Fruit fly (Drosophila melanogaster) whole organism, embryonic: Measurements from ENCODE around the gene CG31637.
A peak's percentile ranks its signal among the peaks of the same experiment; 100 is the strongest.

ENCODE experiments used
- CG10209 ChIP-seq: fragments of 200-800 bp; sonication (Bioruptor generic); optimal IDR thresholded peaks from 3 replicates; lab custom pipeline; 2017; ENCODE audit warnings: missing biosample characterization, mild to moderate bottlenecking, missing genetic modification characterization, missing genetic modification reagents
- CG10431 ChIP-seq: fragments of 200-800 bp; sonication (Bioruptor generic); optimal IDR thresholded peaks from 3 replicates; lab custom pipeline; 2018; ENCODE audit warnings: missing biosample characterization, mild to moderate bottlenecking, missing genetic modification characterization
- CG10565 ChIP-seq: fragments of 200-800 bp; sonication (Bioruptor generic); optimal IDR thresholded peaks from 3 replicates; lab custom pipeline; 2016; ENCODE audit warnings: missing biosample characterization, mild to moderate bottlenecking, missing genetic modification characterization
- CG11456 ChIP-seq: fragments of 200-800 bp; sonication (Bioruptor generic); IDR thresholded peaks from 3 replicates; pipeline ENCODE4 v1.3.6; 2022; ENCODE audit warnings: missing biosample characterization, missing genetic modification characterization
- CG11696 ChIP-seq: fragments of 200-800 bp; sonication (Bioruptor generic); IDR thresholded peaks from 2 replicates; pipeline ENCODE4 v1.3.6; 2022; ENCODE audit warnings: missing biosample characterization, missing genetic modification characterization
- CG12071 ChIP-seq: fragments of 200-800 bp; sonication (Bioruptor generic); optimal IDR thresholded peaks from 3 replicates; lab custom pipeline; 2018; ENCODE audit warnings: missing biosample characterization, mild to moderate bottlenecking, missing genetic modification characterization
- CG12299 ChIP-seq: fragments of 200-800 bp; sonication (Bioruptor generic); optimal IDR thresholded peaks from 2 replicates; lab custom pipeline; 2018; ENCODE audit warnings: missing biosample characterization, mild to moderate bottlenecking, missing genetic modification characterization
- CG15514 ChIP-seq: fragments of 200-800 bp; sonication (Bioruptor generic); optimal IDR thresholded peaks from 3 replicates; lab custom pipeline; 2017; ENCODE audit warnings: missing biosample characterization, missing genetic modification characterization, mild to moderate bottlenecking, moderate library complexity, missing genetic modification reagents
- CG1603 ChIP-seq: fragments of 200-800 bp; sonication (Bioruptor generic); optimal IDR thresholded peaks from 2 replicates; lab custom pipeline; 2019; ENCODE audit warnings: missing biosample characterization, mild to moderate bottlenecking, missing genetic modification characterization, moderate library complexity
- CG16815 ChIP-seq: fragments of 200-800 bp; sonication (Bioruptor generic); optimal IDR thresholded peaks from 3 replicates; lab custom pipeline; 2017; ENCODE audit warnings: missing biosample characterization, mild to moderate bottlenecking, missing genetic modification characterization
- CG17385 ChIP-seq: fragments of 200-800 bp; sonication (Bioruptor generic); optimal IDR thresholded peaks from 3 replicates; lab custom pipeline; 2018; ENCODE audit warnings: missing biosample characterization, mild to moderate bottlenecking, missing genetic modification characterization
- CG18262 ChIP-seq: fragments of 200-800 bp; optimal IDR thresholded peaks from 3 replicates; lab custom pipeline; 2019; ENCODE audit warnings: missing biosample characterization, mild to moderate bottlenecking, missing genetic modification characterization, moderate library complexity
- CG30403 ChIP-seq: fragments of 200-800 bp; sonication (Bioruptor generic); optimal IDR thresholded peaks from 3 replicates; lab custom pipeline; 2016; ENCODE audit warnings: missing biosample characterization, missing genetic modification characterization
- CG31365 ChIP-seq: fragments of 200-800 bp; sonication (Bioruptor generic); optimal IDR thresholded peaks from 2 replicates; lab custom pipeline; 2018; ENCODE audit warnings: missing biosample characterization, mild to moderate bottlenecking, missing genetic modification characterization
- CG5180 ChIP-seq: fragments of 200-800 bp; sonication (Bioruptor generic); optimal IDR thresholded peaks from 3 replicates; lab custom pipeline; 2017; ENCODE audit warnings: missing biosample characterization, missing genetic modification characterization, mild to moderate bottlenecking, moderate library complexity, missing genetic modification reagents
- CG5245 ChIP-seq: fragments of 200-800 bp; sonication (Bioruptor generic); optimal IDR thresholded peaks from 3 replicates; lab custom pipeline; 2016; ENCODE audit warnings: missing biosample characterization, missing genetic modification characterization
- CG8388 ChIP-seq: fragments of 200-800 bp; sonication (Bioruptor generic); optimal IDR thresholded peaks from 2 replicates; lab custom pipeline; 2019; ENCODE audit warnings: missing biosample characterization, mild to moderate bottlenecking, missing genetic modification characterization, moderate library complexity
- CG9932 ChIP-seq: fragments of 200-800 bp; sonication (Bioruptor generic); IDR thresholded peaks from 2 replicates; pipeline ENCODE4 v1.3.6; 2022; ENCODE audit warnings: missing biosample characterization, missing genetic modification characterization
- CHES-1-like ChIP-seq: fragments of 200-800 bp; sonication (Bioruptor generic); optimal IDR thresholded peaks from 2 replicates; lab custom pipeline; 2016; ENCODE audit warnings: missing biosample characterization, missing genetic modification characterization
- D19B ChIP-seq: fragments of 200-800 bp; sonication (Bioruptor generic); optimal IDR thresholded peaks from 2 replicates; lab custom pipeline; 2017; ENCODE audit warnings: missing biosample characterization, mild to moderate bottlenecking, missing genetic modification characterization
- Deaf1 ChIP-seq: fragments of 200-800 bp; optimal IDR thresholded peaks from 3 replicates; lab custom pipeline; 2019; ENCODE audit warnings: missing biosample characterization, mild to moderate bottlenecking, missing genetic modification characterization, moderate library complexity
- Doc2 ChIP-seq: fragments of 200-800 bp; sonication (Bioruptor generic); IDR thresholded peaks from 2 replicates; pipeline ENCODE4 v1.3.6; 2022; ENCODE audit warnings: missing biosample characterization, missing genetic modification characterization
- Fer1 ChIP-seq: fragments of 200-800 bp; sonication (Bioruptor generic); optimal IDR thresholded peaks from 2 replicates; lab custom pipeline; 2017; ENCODE audit warnings: missing biosample characterization, mild to moderate bottlenecking, missing genetic modification characterization
- Gug ChIP-seq: fragments of 200-800 bp; sonication (Bioruptor generic); IDR thresholded peaks from 4 replicates; pipeline ENCODE4 v1.3.6; 2022; ENCODE audit warnings: missing biosample characterization, missing genetic modification characterization
- Hmr ChIP-seq: fragments of 200-800 bp; sonication (Bioruptor generic); optimal IDR thresholded peaks from 3 replicates; lab custom pipeline; 2017; ENCODE audit warnings: mild to moderate bottlenecking, missing biosample characterization, missing genetic modification reagents, missing genetic modification characterization
- Hr78 ChIP-seq, 2 experiments: fragments of 200-800 bp in 1 of 2; fragments of >200 bp in 1 of 2; sonication (Bioruptor generic) in 1 of 2; optimal IDR thresholded peaks; 2 replicates each; lab custom pipeline; 2017 to 2019; ENCODE audit warnings: missing biosample characterization in 2 of 2, missing genetic modification characterization in 2 of 2, mild to moderate bottlenecking in 1 of 2, moderate library complexity in 1 of 2
- MESR4 ChIP-seq: fragments of 200-800 bp; sonication (Bioruptor generic); optimal IDR thresholded peaks from 2 replicates; lab custom pipeline; 2018; ENCODE audit warnings: missing biosample characterization, mild to moderate bottlenecking, missing genetic modification characterization, moderate library complexity
- NfI ChIP-seq: fragments of 200-800 bp; sonication (Bioruptor generic); optimal IDR thresholded peaks from 3 replicates; lab custom pipeline; 2018; ENCODE audit warnings: missing biosample characterization, mild to moderate bottlenecking, missing genetic modification characterization, moderate library complexity
- Rfx ChIP-seq: fragments of 200-800 bp; sonication (Bioruptor generic); IDR thresholded peaks from 2 replicates; pipeline ENCODE4 v1.3.6; 2022; ENCODE audit warnings: missing biosample characterization, missing genetic modification characterization
- Ssrp ChIP-seq: fragments of 200-800 bp; sonication (Bioruptor generic); optimal IDR thresholded peaks from 2 replicates; lab custom pipeline; 2018; ENCODE audit warnings: missing biosample characterization, mild to moderate bottlenecking, missing genetic modification characterization, moderate library complexity
- Taf1 ChIP-seq: fragments of 200-800 bp; sonication (Bioruptor generic); IDR thresholded peaks from 2 replicates; pipeline ENCODE4 v1.3.6; 2022; ENCODE audit warnings: missing biosample characterization, missing genetic modification characterization
- YL-1 ChIP-seq: fragments of 200-800 bp; sonication (Bioruptor generic); optimal IDR thresholded peaks from 3 replicates; lab custom pipeline; 2017; ENCODE audit warnings: missing biosample characterization, mild to moderate bottlenecking, missing genetic modification characterization
- ash1 ChIP-seq: fragments of 200-800 bp; sonication (Bioruptor generic); optimal IDR thresholded peaks from 2 replicates; lab custom pipeline; 2018; ENCODE audit warnings: missing biosample characterization, mild to moderate bottlenecking, missing genetic modification characterization
- bbx ChIP-seq: fragments of 200-800 bp; sonication (Bioruptor generic); IDR thresholded peaks from 2 replicates; pipeline ENCODE4 v1.3.6; 2022; ENCODE audit warnings: missing biosample characterization, missing genetic modification characterization; ENCODE audit not compliant: partially characterized antibody
- cato ChIP-seq: fragments of 200-800 bp; sonication (Bioruptor generic); optimal IDR thresholded peaks from 2 replicates; lab custom pipeline; 2016; ENCODE audit warnings: missing biosample characterization, missing genetic modification characterization, borderline replicate concordance
- chinmo ChIP-seq: fragments of 200-800 bp; sonication (Bioruptor generic); IDR thresholded peaks from 4 replicates; pipeline ENCODE4 v1.3.6; 2022; ENCODE audit warnings: missing biosample characterization, missing genetic modification characterization; ENCODE audit not compliant: partially characterized antibody
- dmrt99B ChIP-seq: fragments of 200-800 bp; sonication (Bioruptor generic); optimal IDR thresholded peaks from 2 replicates; lab custom pipeline; 2018; ENCODE audit warnings: missing biosample characterization, mild to moderate bottlenecking, missing genetic modification characterization, moderate library complexity
- eve ChIP-seq, 2 experiments: fragments of >200 bp; optimal IDR thresholded peaks; 2 replicates each; lab custom pipeline; 2017; ENCODE audit warnings: missing biosample characterization in 2 of 2, missing genetic modification characterization in 2 of 2
- fu2 ChIP-seq: fragments of 200-800 bp; sonication (Bioruptor generic); optimal IDR thresholded peaks from 2 replicates; lab custom pipeline; 2016; ENCODE audit warnings: missing biosample characterization, missing genetic modification characterization
- gem ChIP-seq: fragments of 200-800 bp; sonication (Bioruptor generic); optimal IDR thresholded peaks from 2 replicates; lab custom pipeline; 2019; ENCODE audit warnings: missing biosample characterization, mild to moderate bottlenecking, missing genetic modification characterization, moderate library complexity
- insv ChIP-seq, 2 experiments: fragments of 200-800 bp; sonication (Bioruptor generic); optimal IDR thresholded peaks; 3 replicates each; lab custom pipeline; 2016 to 2018; ENCODE audit warnings: missing biosample characterization in 2 of 2, missing genetic modification characterization in 2 of 2
- nerfin-1 ChIP-seq: fragments of 200-800 bp; sonication (Bioruptor generic); optimal IDR thresholded peaks from 3 replicates; lab custom pipeline; 2019; ENCODE audit warnings: missing biosample characterization, mild to moderate bottlenecking, missing genetic modification characterization, moderate library complexity
- phol ChIP-seq: fragments of 200-800 bp; sonication (Bioruptor generic); optimal IDR thresholded peaks from 3 replicates; lab custom pipeline; 2018; ENCODE audit warnings: missing biosample characterization, mild to moderate bottlenecking, missing genetic modification characterization, moderate library complexity
- pros ChIP-seq: fragments of 200-800 bp; sonication (Bioruptor generic); optimal IDR thresholded peaks from 3 replicates; lab custom pipeline; 2019; ENCODE audit warnings: missing biosample characterization, mild to moderate bottlenecking, missing genetic modification characterization, moderate library complexity
- repo ChIP-seq: fragments of 200-800 bp; sonication (Bioruptor generic); optimal IDR thresholded peaks from 2 replicates; lab custom pipeline; 2016; ENCODE audit warnings: missing biosample characterization, missing genetic modification characterization
- sens ChIP-seq: fragments of 200-800 bp; sonication (Bioruptor generic); peaks from one replicate; lab custom pipeline; 2016; ENCODE audit warnings: missing biosample characterization, missing genetic modification characterization
- sens-2 ChIP-seq: fragments of 200-800 bp; sonication (Bioruptor generic); IDR thresholded peaks from 2 replicates; pipeline ENCODE4 v1.3.6; 2022; ENCODE audit warnings: missing biosample characterization, missing genetic modification characterization
- tx ChIP-seq: fragments of 200-800 bp; sonication (Bioruptor generic); optimal IDR thresholded peaks from 2 replicates; lab custom pipeline; 2016; ENCODE audit warnings: missing biosample characterization, missing genetic modification characterization

The CG31637 gene

DNA sequence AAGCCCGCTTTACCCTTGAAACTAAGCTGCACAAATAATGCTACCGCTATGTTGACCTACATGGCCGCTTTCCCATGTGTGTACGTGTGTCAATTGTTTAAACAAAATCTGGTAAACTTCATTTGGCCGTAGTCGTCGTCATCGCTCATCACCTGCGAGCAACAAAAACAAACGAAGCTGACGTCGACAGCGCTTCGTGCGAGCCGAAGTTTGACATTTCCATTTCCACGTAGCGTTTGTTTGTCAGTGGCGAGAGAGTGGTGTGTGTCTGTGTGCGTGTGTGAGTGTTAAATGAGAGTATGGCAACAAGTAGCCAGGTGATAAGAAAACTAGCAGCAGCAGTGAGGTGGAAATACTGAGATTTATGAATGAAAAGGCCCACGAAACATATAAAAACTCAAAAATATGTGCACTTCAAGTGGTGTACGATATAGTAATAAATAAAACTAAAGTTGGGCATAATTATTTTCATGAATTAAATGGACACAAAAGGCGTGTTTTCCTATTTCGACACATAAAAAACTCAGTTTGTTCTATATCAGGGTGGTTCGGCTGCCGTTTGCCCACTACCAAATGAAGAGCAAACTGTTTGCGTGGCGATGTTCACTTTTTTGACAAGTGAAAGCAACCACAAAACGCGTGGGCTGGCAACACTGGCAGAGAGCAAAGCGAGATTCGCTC lies 19.1 kb upstream of the CG31637 start (continued):
- TF ChIP-seq CG12299 (tag; lab: Kevin White, UChicago) (peak; percentile 63), bbx (GFP tag; lab: Robert Waterston, UW) (0 out of 2 replicates have a peak, but pooled peaks have one; percentile 33), Hmr (peak; percentile 61), sens (GFP tag; lab: Kevin White, UChicago) (peak; percentile 94), CG5180 (peak; percentile 44), Ssrp (tag; lab: Kevin White, UChicago) (peak; percentile 13), CG10209 (GFP tag; lab: Kevin White, UChicago) (peak; percentile 36), Gug (GFP tag; lab: Robert Waterston, UW) (no peak), CG11456 (GFP tag; lab: Robert Waterston, UW) (peak; percentile 54; the same call in 1 of the 3 replicates), YL-1 (GFP tag; lab: Kevin White, UChicago) (peak; percentile 78), CG11696 (GFP tag; lab: Robert Waterston, UW) (no peak), dmrt99B (tag; lab: Kevin White, UChicago) (peak; percentile 29), Deaf1 (tag; lab: Kevin White, UChicago) (peak; percentile 100), CG9932 (GFP tag; lab: Robert Waterston, UW) (peak; percentile 50; the same call in 1 of the 2 replicates), phol (no peak), CG17385 (GFP tag; lab: Kevin White, UChicago) (peak; percentile 20), eve (GFP tag; optimal IDR thresholded peaks at IDR 0.05; lab: Kevin White, UChicago) (no peak), Fer1 (GFP tag; lab: Kevin White, UChicago) (peak; percentile 85), CG10431 (GFP tag; lab: Kevin White, UChicago) (peak; percentile 65), cato (no peak), CG8388 (GFP tag; lab: Kevin White, UChicago) (no peak), nerfin-1 (tag; lab: Kevin White, UChicago) (peak; percentile 40), CG1603 (peak; percentile 25), CG10565 (GFP tag; lab: Kevin White, UChicago) (no peak), CG30403 (GFP tag; lab: Kevin White, UChicago) (peak; percentile 18), CG18262 (peak; percentile 11), gem (tag; lab: Kevin White, UChicago) (peak; percentile 35), Doc2 (no peak), Taf1 (no peak), chinmo (GFP tag; lab: Robert Waterston, UW) (peak; percentile 68; the same call in 1 of the 4 replicates), sens-2 (GFP tag; lab: Robert Waterston, UW) (no peak), Hr78 (GFP tag; optimal IDR thresholded peaks at IDR 0.05; lab: Kevin White, UChicago) (peak in 1 of 2 experiments; percentile 4), Rfx (GFP tag; lab: Robert Waterston, UW) (peak; percentile 19; the same call in 1 of the 2 replicates), ash1 (GFP tag; lab: Kevin White, UChicago) (peak; percentile 39), insv (GFP tag; optimal IDR thresholded peaks at IDR 0.05; lab: Kevin White, UChicago) (peak in 1 of 2 experiments; percentile 28), CG5245 (GFP tag; lab: Kevin White, UChicago) (no peak), fu2 (GFP tag; lab: Kevin White, UChicago) (peak; percentile 24), CHES-1-like (GFP tag; lab: Kevin White, UChicago) (peak; percentile 39), CG12071 (GFP tag; lab: Kevin White, UChicago) (peak; percentile 80), CG15514 (GFP tag; lab: Kevin White, UChicago) (peak; percentile 72), D19B (GFP tag; lab: Kevin White, UChicago) (no peak), pros (peak; percentile 30), CG31365 (tag; lab: Kevin White, UChicago) (peak; percentile 62), tx (GFP tag; lab: Kevin White, UChicago) (no peak), CG16815 (no peak), NfI (peak; percentile 30), MESR4 (GFP tag; lab: Kevin White, UChicago) (no peak), repo (GFP tag; lab: Kevin White, UChicago) (no peak)
